Fruit fly (Drosophila melanogaster) whole organism, wandering third instar larva: ENCODE measurements around the gene CG1532.

Experiments
- Abd-B ChIP-seq: fragments of >200 bp; optimal IDR thresholded peaks from 2 replicates; lab custom pipeline; 2017; ENCODE audit warnings: missing biosample characterization, missing genetic modification characterization
- CG32264 ChIP-seq: fragments of 200-800 bp; sonication (Bioruptor generic); optimal IDR thresholded peaks from 2 replicates; lab custom pipeline; 2016; ENCODE audit warnings: missing biosample characterization, missing genetic modification characterization
- CG9705 ChIP-seq: fragments of 200-800 bp; sonication (Bioruptor generic); optimal IDR thresholded peaks from 2 replicates; lab custom pipeline; 2018; ENCODE audit warnings: missing biosample characterization, mild to moderate bottlenecking, missing genetic modification characterization
- CrebA ChIP-seq: fragments of 200-800 bp; sonication (Bioruptor generic); optimal IDR thresholded peaks from 2 replicates; lab custom pipeline; 2016; ENCODE audit warnings: missing biosample characterization, mild to moderate bottlenecking, missing genetic modification characterization, borderline replicate concordance
- Dfd ChIP-seq: fragments of >200 bp; optimal IDR thresholded peaks from 2 replicates; lab custom pipeline; 2017; ENCODE audit warnings: missing biosample characterization, missing genetic modification characterization
- Dif ChIP-seq: fragments of 200-275, 200-300 bp; sonication (Bioruptor generic); optimal IDR thresholded peaks from 2 replicates; lab custom pipeline; 2018; ENCODE audit warnings: missing biosample characterization, missing genetic modification characterization; ENCODE audit not compliant: partially characterized antibody
- GATAd ChIP-seq: sonication (Bioruptor generic); optimal IDR thresholded peaks from 2 replicates; lab custom pipeline; 2016; ENCODE audit warnings: missing biosample characterization, missing genetic modification characterization
- HLH106 ChIP-seq: fragments of 200-800 bp; optimal IDR thresholded peaks from 3 replicates; lab custom pipeline; 2019; ENCODE audit warnings: missing biosample characterization, mild to moderate bottlenecking, missing genetic modification characterization, moderate library complexity
- Hnf4 ChIP-seq: fragments of 200-800 bp; sonication (Bioruptor generic); optimal IDR thresholded peaks from 2 replicates; lab custom pipeline; 2016; ENCODE audit warnings: missing biosample characterization, mild to moderate bottlenecking, missing genetic modification characterization
- Hr78 ChIP-seq: fragments of >200 bp; optimal IDR thresholded peaks from 2 replicates; lab custom pipeline; 2017; ENCODE audit warnings: missing biosample characterization, missing genetic modification characterization
- Hr83 ChIP-seq: fragments of 200-300 bp; sonication (Bioruptor generic); optimal IDR thresholded peaks from 2 replicates; lab custom pipeline; 2016; ENCODE audit warnings: missing biosample characterization, mild to moderate bottlenecking, missing genetic modification characterization, moderate library complexity; ENCODE audit not compliant: poor library complexity, severe bottlenecking
- Jra ChIP-seq: sonication (Bioruptor generic); optimal IDR thresholded peaks from 2 replicates; lab custom pipeline; 2016; ENCODE audit warnings: missing biosample characterization, missing genetic modification characterization
- Mio ChIP-seq: sonication (Bioruptor generic); optimal IDR thresholded peaks from 2 replicates; lab custom pipeline; 2016; ENCODE audit warnings: missing biosample characterization, missing genetic modification characterization
- Myc ChIP-seq: fragments of >200 bp; optimal IDR thresholded peaks from 2 replicates; lab custom pipeline; 2017
- N ChIP-seq: fragments of >200 bp; optimal IDR thresholded peaks from 2 replicates; lab custom pipeline; 2018; ENCODE audit warnings: missing biosample characterization, missing external identifiers, missing genetic modification characterization
- OdsH ChIP-seq: fragments of 200-800 bp; sonication (Bioruptor generic); optimal IDR thresholded peaks from 2 replicates; lab custom pipeline; 2016; ENCODE audit warnings: missing biosample characterization, mild to moderate bottlenecking, missing genetic modification characterization
- Rel ChIP-seq, 2 experiments: fragments of 200-800 bp; sonication (Bioruptor generic) in 1 of 2; optimal IDR thresholded peaks; 2 replicates in 1 of 2; 3 replicates in 1 of 2; lab custom pipeline; 2016 to 2019; ENCODE audit warnings: mild to moderate bottlenecking in 2 of 2, missing biosample characterization in 2 of 2, missing genetic modification characterization in 2 of 2, moderate library complexity in 1 of 2
- Sp1 ChIP-seq: fragments of 200-800 bp; sonication (Bioruptor generic); optimal IDR thresholded peaks from 3 replicates; lab custom pipeline; 2019; ENCODE audit warnings: missing biosample characterization, mild to moderate bottlenecking, missing genetic modification characterization, moderate library complexity
- Vsx2 ChIP-seq: fragments of 200-300, 225-300 bp; sonication (Bioruptor generic); optimal IDR thresholded peaks from 2 replicates; lab custom pipeline; 2018; ENCODE audit warnings: missing biosample characterization, missing genetic modification characterization; ENCODE audit not compliant: partially characterized antibody
- br ChIP-seq: fragments of 200-800 bp; sonication (Bioruptor generic); optimal IDR thresholded peaks from 2 replicates; lab custom pipeline; 2016; ENCODE audit warnings: missing biosample characterization, missing genetic modification characterization
- brk ChIP-seq: fragments of 200-800 bp; sonication (Bioruptor generic); optimal IDR thresholded peaks from 2 replicates; lab custom pipeline; 2016; ENCODE audit warnings: missing biosample characterization, mild to moderate bottlenecking, missing genetic modification characterization
- dl ChIP-seq, 2 experiments: fragments of 175-275, 200-275 bp in 1 of 2; fragments of 200-275 bp in 1 of 2; sonication (Bioruptor generic); optimal IDR thresholded peaks; lab custom pipeline; 2018; ENCODE audit warnings: mild to moderate bottlenecking in 2 of 2, missing biosample characterization in 2 of 2, missing genetic modification characterization in 2 of 2, moderate library complexity in 2 of 2; ENCODE audit not compliant: partially characterized antibody in 2 of 2, insufficient read depth in 1 of 2
- dmrt93B ChIP-seq: fragments of 200-800 bp; sonication (Bioruptor generic); optimal IDR thresholded peaks from 2 replicates; lab custom pipeline; 2018; ENCODE audit warnings: missing biosample characterization, mild to moderate bottlenecking, missing genetic modification characterization
- dsf ChIP-seq: sonication (Bioruptor generic); optimal IDR thresholded peaks from 2 replicates; lab custom pipeline; 2016; ENCODE audit warnings: missing biosample characterization, missing genetic modification characterization, borderline replicate concordance
- ey ChIP-seq: fragments of 200-800 bp; sonication (Bioruptor generic); optimal IDR thresholded peaks from 2 replicates; lab custom pipeline; 2016; ENCODE audit warnings: missing biosample characterization, missing genetic modification characterization
- foxo ChIP-seq, 2 experiments: fragments of 200-800 bp; sonication (Bioruptor generic); optimal IDR thresholded peaks; 2 replicates in 1 of 2; 3 replicates in 1 of 2; lab custom pipeline; 2016 to 2017; ENCODE audit warnings: missing biosample characterization in 2 of 2, missing genetic modification characterization in 2 of 2
- fru ChIP-seq: fragments of 200-800 bp; sonication (Bioruptor generic); optimal IDR thresholded peaks from 3 replicates; lab custom pipeline; 2016; ENCODE audit warnings: missing biosample characterization, mild to moderate bottlenecking, missing genetic modification characterization
- h ChIP-seq: fragments of 200-800 bp; sonication (Bioruptor generic); optimal IDR thresholded peaks from 3 replicates; lab custom pipeline; 2016; ENCODE audit warnings: missing biosample characterization, mild to moderate bottlenecking, missing genetic modification characterization
- jim ChIP-seq: fragments of 175-275, 200-325 bp; sonication (Bioruptor generic); optimal IDR thresholded peaks from 2 replicates; lab custom pipeline; 2016; ENCODE audit warnings: missing biosample characterization, mild to moderate bottlenecking, missing genetic modification characterization
- lola ChIP-seq: fragments of >200 bp; optimal IDR thresholded peaks from 2 replicates; lab custom pipeline; 2017; ENCODE audit warnings: missing biosample characterization, missing genetic modification characterization
- pan ChIP-seq: fragments of >200 bp; optimal IDR thresholded peaks from 2 replicates; lab custom pipeline; 2017
- psq ChIP-seq: fragments of 200-800 bp; sonication (Bioruptor generic); optimal IDR thresholded peaks from 3 replicates; lab custom pipeline; 2017; ENCODE audit warnings: missing biosample characterization, mild to moderate bottlenecking, missing genetic modification characterization, moderate library complexity
- rgr ChIP-seq: fragments of 200-800 bp; sonication (Bioruptor generic); optimal IDR thresholded peaks from 3 replicates; lab custom pipeline; 2016; ENCODE audit warnings: missing biosample characterization, mild to moderate bottlenecking, missing genetic modification characterization
- sage ChIP-seq: fragments of 200-800 bp; sonication (Bioruptor generic); optimal IDR thresholded peaks from 2 replicates; lab custom pipeline; 2016; ENCODE audit warnings: missing biosample characterization, mild to moderate bottlenecking, missing genetic modification characterization
- sv ChIP-seq: fragments of 200-800 bp; sonication (Bioruptor generic); optimal IDR thresholded peaks from 3 replicates; lab custom pipeline; 2016; ENCODE audit warnings: missing biosample characterization, missing genetic modification characterization
- tai ChIP-seq: sonication (Bioruptor generic); optimal IDR thresholded peaks from 2 replicates; lab custom pipeline; 2016; ENCODE audit warnings: missing biosample characterization, missing genetic modification characterization
- usp ChIP-seq: fragments of >200 bp; optimal IDR thresholded peaks from 2 replicates; lab custom pipeline; 2017; ENCODE audit warnings: missing biosample characterization, missing genetic modification characterization
- woc ChIP-seq: sonication (Bioruptor generic); optimal IDR thresholded peaks from 2 replicates; lab custom pipeline; 2016; ENCODE audit warnings: missing biosample characterization, mild to moderate bottlenecking, missing genetic modification characterization

CG1532 gene

DNA sequence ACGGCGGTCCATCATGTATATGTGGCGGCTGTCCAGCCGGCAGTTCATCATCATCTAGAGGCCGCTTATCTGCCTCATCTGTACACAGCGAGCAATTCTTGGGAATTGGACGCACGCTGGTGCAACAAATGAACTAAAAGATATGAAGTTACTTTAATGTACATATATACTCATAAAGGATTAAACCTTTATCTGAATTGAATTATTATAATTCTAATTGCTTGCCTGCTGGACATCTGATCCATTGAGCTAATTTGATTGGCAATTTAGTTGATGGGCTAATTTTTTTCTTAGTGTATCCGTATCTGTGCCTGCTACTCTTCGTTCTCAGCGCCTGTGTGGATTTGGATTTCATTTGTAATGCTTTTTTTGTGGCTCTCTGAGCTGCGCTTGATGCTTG is 44.8 kb upstream of the CG1532 start:
- TF ChIP-seq dsf (GFP tag; lab: Kevin White, UChicago) (peak; percentile 19), br (GFP tag; lab: Kevin White, UChicago) (peak; percentile 85), Hr83 (GFP tag; lab: Kevin White, UChicago) (no peak), dmrt93B (GFP tag; lab: Kevin White, UChicago) (peak; percentile 72), HLH106 (tag; lab: Kevin White, UChicago) (peak; percentile 85), fru (GFP tag; lab: Kevin White, UChicago) (peak; percentile 85), Hnf4 (GFP tag; lab: Kevin White, UChicago) (peak; percentile 73), GATAd (GFP tag; lab: Kevin White, UChicago) (no peak), Hr78 (no peak), woc (peak; percentile 81), CrebA (GFP tag; lab: Kevin White, UChicago) (no peak), rgr (peak; percentile 84), tai (peak; percentile 29), lola (no peak), dl (GFP tag; optimal IDR thresholded peaks at IDR 0.05; lab: Kevin White, UChicago; ENCODE audit: insufficient read depth in 1 of 2, partially characterized antibody in 2 of 2) (no peak), Abd-B (GFP tag; lab: Kevin White, UChicago) (no peak), Dif (no peak), jim (GFP tag; lab: Kevin White, UChicago) (no peak), usp (no peak), CG9705 (GFP tag; lab: Kevin White, UChicago) (peak; percentile 60), psq (GFP tag; lab: Kevin White, UChicago) (peak; percentile 75), Rel (GFP tag; optimal IDR thresholded peaks at IDR 0.05; lab: Kevin White, UChicago) (peak; percentile 29), Rel (tag; optimal IDR thresholded peaks at IDR 0.05; lab: Kevin White, UChicago) (peak; percentile 72), OdsH (GFP tag; lab: Kevin White, UChicago) (peak; percentile 85), sv (GFP tag; lab: Kevin White, UChicago) (no peak), Jra (GFP tag; lab: Kevin White, UChicago) (peak; percentile 70), Sp1 (peak; percentile 83), Dfd (GFP tag; lab: Kevin White, UChicago) (no peak), ey (peak; percentile 86), Mio (GFP tag; lab: Kevin White, UChicago) (no peak), foxo (GFP tag; optimal IDR thresholded peaks at IDR 0.05; lab: Kevin White, UChicago) (peak in 1 of 2 experiments; percentile 84), N (GFP tag; lab: Kevin White, UChicago) (no peak), brk (GFP tag; lab: Kevin White, UChicago) (peak; percentile 58), Myc (lab: Kevin White, UChicago) (no peak), pan (lab: Kevin White, UChicago) (no peak), Vsx2 (GFP tag; lab: Kevin White, UChicago) (no peak), h (GFP tag; lab: Kevin White, UChicago) (peak; percentile 85), sage (GFP tag; lab: Kevin White, UChicago) (peak; percentile 48), CG32264 (GFP tag; lab: Kevin White, UChicago) (peak; percentile 55)

DNA sequence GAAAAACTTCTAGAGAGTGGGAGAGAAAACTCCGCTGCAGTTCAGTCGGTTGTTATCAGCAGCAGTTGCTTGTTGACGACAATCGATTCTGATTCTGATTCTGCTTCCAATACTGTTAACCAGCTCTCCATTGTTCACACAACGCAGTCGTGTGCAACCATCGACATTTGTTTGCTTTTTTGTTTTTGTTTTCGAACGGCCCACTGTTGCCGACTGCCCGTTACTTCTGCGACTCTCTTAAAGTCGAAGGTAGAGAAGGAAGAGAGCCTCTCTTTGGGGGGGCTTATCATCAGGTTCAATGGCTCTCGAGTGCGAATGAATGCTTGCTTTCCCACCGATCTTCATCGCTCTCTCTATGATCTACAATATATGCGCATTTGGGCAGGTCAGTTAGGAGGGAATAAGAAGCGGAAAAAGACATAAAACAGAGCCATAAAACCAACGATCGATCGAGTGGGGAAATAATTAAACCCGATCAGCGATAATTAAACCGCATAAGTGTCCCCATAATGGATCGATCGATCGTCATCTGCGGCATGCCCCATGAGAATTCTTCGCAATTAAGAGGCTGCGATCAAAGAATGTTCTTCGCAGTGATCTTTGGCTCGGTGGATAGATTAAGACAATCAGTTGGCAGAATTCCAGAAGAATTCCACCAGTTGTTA is 43.7 kb upstream of the CG1532 start:
- TF ChIP-seq Rel (GFP tag; optimal IDR thresholded peaks at IDR 0.05; lab: Kevin White, UChicago) (no peak), Rel (tag; optimal IDR thresholded peaks at IDR 0.05; lab: Kevin White, UChicago) (peak; percentile 55), dl (GFP tag; optimal IDR thresholded peaks at IDR 0.05; lab: Kevin White, UChicago; ENCODE audit: insufficient read depth in 1 of 2, partially characterized antibody in 2 of 2) (peak in 1 of 2 experiments; percentile 67), Myc (lab: Kevin White, UChicago) (no peak), fru (GFP tag; lab: Kevin White, UChicago) (peak; percentile 53), rgr (peak; percentile 8), br (GFP tag; lab: Kevin White, UChicago) (peak; percentile 50), jim (GFP tag; lab: Kevin White, UChicago) (no peak), h (GFP tag; lab: Kevin White, UChicago) (peak; percentile 38), CG32264 (GFP tag; lab: Kevin White, UChicago) (no peak), ey (no peak), CrebA (GFP tag; lab: Kevin White, UChicago) (peak; percentile 26), Hr83 (GFP tag; lab: Kevin White, UChicago) (peak; percentile 7), tai (no peak), Mio (GFP tag; lab: Kevin White, UChicago) (no peak), N (GFP tag; lab: Kevin White, UChicago) (no peak), Dif (peak; percentile 38), psq (GFP tag; lab: Kevin White, UChicago) (peak; percentile 46)
